Fruit fly (Drosophila melanogaster) whole organism, embryonic: Measurements from ENCODE around the gene CG13912.

Source experiments
- Adf1 ChIP-seq: fragments of 200-800 bp; sonication (Bioruptor generic); IDR thresholded peaks from 2 replicates; pipeline ENCODE4 v1.3.6; 2022; ENCODE audit warnings: missing biosample characterization, missing genetic modification characterization
- CG10147 ChIP-seq: fragments of 200-800 bp; sonication (Bioruptor generic); optimal IDR thresholded peaks from 2 replicates; lab custom pipeline; 2019; ENCODE audit warnings: missing biosample characterization, mild to moderate bottlenecking, missing genetic modification characterization, moderate library complexity
- CG10543 ChIP-seq: fragments of 200-800 bp; sonication (Bioruptor generic); optimal IDR thresholded peaks from 3 replicates; lab custom pipeline; 2017; ENCODE audit warnings: missing biosample characterization, mild to moderate bottlenecking, missing genetic modification characterization, moderate library complexity
- CG12236 ChIP-seq: fragments of 200-800 bp; sonication (Bioruptor generic); optimal IDR thresholded peaks from 2 replicates; lab custom pipeline; 2016; ENCODE audit warnings: missing biosample characterization, missing genetic modification characterization
- CG12299 ChIP-seq: fragments of 200-800 bp; sonication (Bioruptor generic); optimal IDR thresholded peaks from 2 replicates; lab custom pipeline; 2018; ENCODE audit warnings: missing biosample characterization, mild to moderate bottlenecking, missing genetic modification characterization
- CG1233 ChIP-seq: fragments of 200-800 bp; sonication (Bioruptor generic); optimal IDR thresholded peaks from 4 replicates; lab custom pipeline; 2018; ENCODE audit warnings: missing biosample characterization, mild to moderate bottlenecking, missing genetic modification characterization
- CG14667 ChIP-seq: fragments of 200-800 bp; sonication (Bioruptor generic); IDR thresholded peaks from 2 replicates; pipeline ENCODE4 v1.3.6; 2022; ENCODE audit warnings: missing biosample characterization, missing genetic modification characterization
- CG15479 ChIP-seq: fragments of 200-800 bp; sonication (Bioruptor generic); optimal IDR thresholded peaks from 3 replicates; lab custom pipeline; 2019; ENCODE audit warnings: missing biosample characterization, mild to moderate bottlenecking, missing genetic modification characterization, moderate library complexity
- CG15696 ChIP-seq: fragments of 200-800 bp; sonication (Bioruptor generic); optimal IDR thresholded peaks from 2 replicates; lab custom pipeline; 2019; ENCODE audit warnings: missing biosample characterization, mild to moderate bottlenecking, missing genetic modification characterization, moderate library complexity
- CG1647 ChIP-seq: fragments of 200-800 bp; sonication (Bioruptor generic); optimal IDR thresholded peaks from 3 replicates; lab custom pipeline; 2016; ENCODE audit warnings: missing biosample characterization, missing genetic modification characterization
- CG16815 ChIP-seq: fragments of 200-800 bp; sonication (Bioruptor generic); optimal IDR thresholded peaks from 3 replicates; lab custom pipeline; 2017; ENCODE audit warnings: missing biosample characterization, mild to moderate bottlenecking, missing genetic modification characterization
- CG2116 ChIP-seq: fragments of 200-800 bp; sonication (Bioruptor generic); optimal IDR thresholded peaks from 3 replicates; lab custom pipeline; 2018; ENCODE audit warnings: missing biosample characterization, mild to moderate bottlenecking, missing genetic modification characterization
- CG2199 ChIP-seq: fragments of 200-800 bp; sonication (Bioruptor generic); IDR thresholded peaks from 3 replicates; pipeline ENCODE4 v1.3.6; 2022; ENCODE audit warnings: missing biosample characterization, missing genetic modification characterization
- CG2678 ChIP-seq: fragments of 200-800 bp; sonication (Bioruptor generic); optimal IDR thresholded peaks from 3 replicates; lab custom pipeline; 2019; ENCODE audit warnings: missing biosample characterization, mild to moderate bottlenecking, missing genetic modification characterization, moderate library complexity
- CG3281 ChIP-seq: fragments of 200-800 bp; sonication (Bioruptor generic); optimal IDR thresholded peaks from 3 replicates; lab custom pipeline; 2017; ENCODE audit warnings: missing biosample characterization, mild to moderate bottlenecking, missing genetic modification characterization
- CG4424 ChIP-seq: fragments of 200-800 bp; sonication (Bioruptor generic); optimal IDR thresholded peaks from 3 replicates; lab custom pipeline; 2016; ENCODE audit warnings: missing biosample characterization, missing genetic modification characterization
- CG6854 ChIP-seq: fragments of 200-800 bp; sonication (Bioruptor generic); optimal IDR thresholded peaks from 3 replicates; lab custom pipeline; 2017; ENCODE audit warnings: missing biosample characterization, mild to moderate bottlenecking, missing genetic modification characterization
- CG7556 ChIP-seq: fragments of 200-800 bp; sonication (Bioruptor generic); optimal IDR thresholded peaks from 2 replicates; lab custom pipeline; 2017; ENCODE audit warnings: missing biosample characterization, mild to moderate bottlenecking, missing genetic modification characterization
- CG8281 ChIP-seq: fragments of 200-800 bp; sonication (Bioruptor generic); optimal IDR thresholded peaks from 2 replicates; lab custom pipeline; 2018; ENCODE audit warnings: missing biosample characterization, mild to moderate bottlenecking, missing genetic modification characterization, moderate library complexity
- CG9727 ChIP-seq: fragments of 200-800 bp; sonication (Bioruptor generic); optimal IDR thresholded peaks from 3 replicates; lab custom pipeline; 2017; ENCODE audit warnings: missing biosample characterization, mild to moderate bottlenecking, missing genetic modification characterization
- CoRest ChIP-seq: fragments of 200-800 bp; sonication (Bioruptor generic); optimal IDR thresholded peaks from 3 replicates; lab custom pipeline; 2018; ENCODE audit warnings: missing biosample characterization, mild to moderate bottlenecking, missing genetic modification characterization, moderate library complexity
- D ChIP-seq, 2 experiments: fragments of 200-800 bp in 1 of 2; fragments of >200 bp in 1 of 2; sonication (Bioruptor generic) in 1 of 2; optimal IDR thresholded peaks; 2 replicates in 1 of 2; 3 replicates in 1 of 2; lab custom pipeline; 2017; ENCODE audit warnings: mild to moderate bottlenecking in 1 of 2, missing biosample characterization in 1 of 2, missing genetic modification characterization in 1 of 2, missing genetic modification reagents in 1 of 2
- Dfd ChIP-seq, 2 experiments: fragments of >200 bp; optimal IDR thresholded peaks; 2 replicates each; lab custom pipeline; 2017; ENCODE audit warnings: missing biosample characterization in 2 of 2, missing genetic modification characterization in 2 of 2
- Dip2 ChIP-seq: fragments of 200-800 bp; sonication (Bioruptor generic); IDR thresholded peaks from 2 replicates; pipeline ENCODE4 v1.3.6; 2022; ENCODE audit warnings: missing biosample characterization, missing genetic modification characterization
- Fer2 ChIP-seq: fragments of 200-800 bp; sonication (Bioruptor generic); optimal IDR thresholded peaks from 2 replicates; lab custom pipeline; 2018; ENCODE audit warnings: missing biosample characterization, mild to moderate bottlenecking, missing genetic modification characterization, moderate library complexity
- HHEX ChIP-seq: fragments of 200-800 bp; sonication (Bioruptor generic); optimal IDR thresholded peaks from 3 replicates; lab custom pipeline; 2017; ENCODE audit warnings: missing biosample characterization, mild to moderate bottlenecking, missing genetic modification characterization, missing genetic modification reagents
- Med ChIP-seq: fragments of 200-800 bp; sonication (Bioruptor generic); peaks from one replicate; lab custom pipeline; 2016; ENCODE audit warnings: missing biosample characterization, missing genetic modification characterization, mild to moderate bottlenecking, inconsistent platforms, moderate library complexity
- Sox100B ChIP-seq: fragments of 200-800 bp; sonication (Bioruptor generic); optimal IDR thresholded peaks from 3 replicates; lab custom pipeline; 2018; ENCODE audit warnings: missing biosample characterization, mild to moderate bottlenecking, missing genetic modification characterization
- Sry-β ChIP-seq: fragments of 200-800 bp; sonication (Bioruptor generic); optimal IDR thresholded peaks from 2 replicates; lab custom pipeline; 2018; ENCODE audit warnings: missing biosample characterization, mild to moderate bottlenecking, missing genetic modification characterization, moderate library complexity
- TFAM ChIP-seq: fragments of 200-800 bp; sonication (Bioruptor generic); optimal IDR thresholded peaks from 2 replicates; lab custom pipeline; 2017; ENCODE audit warnings: missing biosample characterization, missing genetic modification characterization, inconsistent platforms
- ac ChIP-seq: fragments of 200-800 bp; sonication (Bioruptor generic); optimal IDR thresholded peaks from 3 replicates; lab custom pipeline; 2017; ENCODE audit warnings: missing biosample characterization, mild to moderate bottlenecking, missing genetic modification characterization
- caup ChIP-seq: fragments of 200-800 bp; sonication (Bioruptor generic); optimal IDR thresholded peaks from 3 replicates; lab custom pipeline; 2017; ENCODE audit warnings: missing biosample characterization, mild to moderate bottlenecking, missing genetic modification characterization, moderate library complexity; ENCODE audit not compliant: severe bottlenecking
- dmrt99B ChIP-seq: fragments of 200-800 bp; sonication (Bioruptor generic); optimal IDR thresholded peaks from 2 replicates; lab custom pipeline; 2018; ENCODE audit warnings: missing biosample characterization, mild to moderate bottlenecking, missing genetic modification characterization, moderate library complexity
- gsb ChIP-seq: fragments of 200-800 bp; sonication (Bioruptor generic); IDR thresholded peaks from 2 replicates; pipeline ENCODE4 v1.3.6; 2022; ENCODE audit warnings: missing biosample characterization, missing genetic modification characterization
- hb ChIP-seq: fragments of 200-800 bp; sonication (Bioruptor generic); IDR thresholded peaks from 3 replicates; pipeline ENCODE4 v1.3.6; 2022; ENCODE audit warnings: missing biosample characterization, missing genetic modification characterization; ENCODE audit not compliant: partially characterized antibody
- hbn ChIP-seq: fragments of 200-800 bp; sonication (Bioruptor generic); IDR thresholded peaks from 2 replicates; pipeline ENCODE4 v1.3.6; 2022; ENCODE audit warnings: missing biosample characterization, missing genetic modification characterization; ENCODE audit not compliant: partially characterized antibody
- her ChIP-seq: fragments of 200-800 bp; sonication (Bioruptor generic); optimal IDR thresholded peaks from 2 replicates; lab custom pipeline; 2016; ENCODE audit warnings: missing biosample characterization, missing genetic modification characterization
- hkb ChIP-seq, 2 experiments: fragments of 200-800 bp in 1 of 2; fragments of >200 bp in 1 of 2; sonication (Bioruptor generic) in 1 of 2; IDR thresholded peaks in 1 of 2; optimal IDR thresholded peaks in 1 of 2; 2 replicates each; pipeline versions ENCODE4 v1.3.6 to Lab custom; 2017 to 2022; ENCODE audit warnings: missing biosample characterization in 1 of 2, missing genetic modification characterization in 1 of 2
- jing ChIP-seq: fragments of 200-800 bp; sonication (Bioruptor generic); optimal IDR thresholded peaks from 2 replicates; lab custom pipeline; 2018; ENCODE audit warnings: missing biosample characterization, mild to moderate bottlenecking, missing genetic modification characterization
- ken ChIP-seq: fragments of 200-800 bp; sonication (Bioruptor generic); IDR thresholded peaks from 3 replicates; pipeline ENCODE4 v1.3.6; 2022; ENCODE audit warnings: missing biosample characterization, missing genetic modification characterization
- nerfin-1 ChIP-seq: fragments of 200-800 bp; sonication (Bioruptor generic); optimal IDR thresholded peaks from 3 replicates; lab custom pipeline; 2019; ENCODE audit warnings: missing biosample characterization, mild to moderate bottlenecking, missing genetic modification characterization, moderate library complexity
- org-1 ChIP-seq: fragments of 200-800 bp; sonication (Bioruptor generic); optimal IDR thresholded peaks from 2 replicates; lab custom pipeline; 2017; ENCODE audit warnings: missing biosample characterization, missing genetic modification characterization
- p53 ChIP-seq: fragments of 200-800 bp; sonication (Bioruptor generic); optimal IDR thresholded peaks from 2 replicates; lab custom pipeline; 2016; ENCODE audit warnings: missing biosample characterization, missing genetic modification characterization
- peb ChIP-seq: fragments of 200-800 bp; sonication (Bioruptor generic); IDR thresholded peaks from 2 replicates; pipeline ENCODE4 v1.3.6; 2022; ENCODE audit warnings: missing biosample characterization, missing genetic modification characterization
- salm ChIP-seq: fragments of 200-800 bp; sonication (Bioruptor generic); optimal IDR thresholded peaks from 2 replicates; lab custom pipeline; 2018; ENCODE audit warnings: missing biosample characterization, mild to moderate bottlenecking, missing genetic modification characterization
- scrt ChIP-seq: fragments of 200-800 bp; sonication (Bioruptor generic); optimal IDR thresholded peaks from 2 replicates; lab custom pipeline; 2018; ENCODE audit warnings: missing biosample characterization, mild to moderate bottlenecking, missing genetic modification characterization, moderate library complexity
- shn ChIP-seq: fragments of 200-800 bp; sonication (Bioruptor generic); optimal IDR thresholded peaks from 3 replicates; lab custom pipeline; 2016; ENCODE audit warnings: missing biosample characterization, missing genetic modification characterization
- so ChIP-seq: fragments of 200-800 bp; sonication (Bioruptor generic); IDR thresholded peaks from 3 replicates; pipeline ENCODE4 v1.3.6; 2022; ENCODE audit warnings: missing biosample characterization, missing genetic modification characterization
- zfh1 ChIP-seq: fragments of 200-800 bp; sonication (Bioruptor generic); IDR thresholded peaks from 3 replicates; pipeline ENCODE4 v1.3.6; 2022; ENCODE audit warnings: missing biosample characterization, missing genetic modification characterization

The CG13912 gene

dm6 chr3L:1166266-1166665 is 23.1 kb upstream of the CG13912 start (continued):
- TF ChIP-seq shn (GFP tag; lab: Kevin White, UChicago), result no peak
- peak; percentile 72 for TF ChIP-seq CG2678
- TF ChIP-seq HHEX (GFP tag; lab: Kevin White, UChicago), result peak; percentile 72
- TF ChIP-seq peb (GFP tag; lab: Robert Waterston, UW), result peak; percentile 45; the same call in 1 of the 2 replicates
- no peak for TF ChIP-seq CG2199
- TF ChIP-seq Dip2 (GFP tag; lab: Robert Waterston, UW), result no peak
- peak; percentile 24 for TF ChIP-seq CG6854
- TF ChIP-seq zfh1, result peak; percentile 88
- peak; percentile 52 for TF ChIP-seq org-1
- TF ChIP-seq hb, result no peak
- 0 out of 3 replicates have a peak, but pooled peaks have one; percentile 22 for TF ChIP-seq ken
- peak; percentile 25 for TF ChIP-seq caup (GFP tag; lab: Kevin White, UChicago)
- TF ChIP-seq CG14667 (GFP tag; lab: Robert Waterston, UW), result no peak
- no peak for TF ChIP-seq gsb
- TF ChIP-seq CG15479 (GFP tag; lab: Kevin White, UChicago), result peak; percentile 69
- TF ChIP-seq CG16815 (GFP tag; lab: Kevin White, UChicago), result no peak
- no peak for TF ChIP-seq hkb (optimal IDR thresholded peaks at IDR 0.05; lab: Kevin White, UChicago)
- peak; percentile 62 for TF ChIP-seq hkb (GFP tag; IDR thresholded peaks at IDR 0.05; lab: Robert Waterston, UW)
- TF ChIP-seq Sry-β (GFP tag; lab: Kevin White, UChicago), result peak; percentile 50
- TF ChIP-seq CG10147 (GFP tag; lab: Kevin White, UChicago), result peak; percentile 13
- peak; percentile 81 for TF ChIP-seq Med (GFP tag; lab: Kevin White, UChicago)
- TF ChIP-seq CoRest, result peak; percentile 40
- peak; percentile 22 for TF ChIP-seq CG7556 (GFP tag; lab: Kevin White, UChicago)
- peak; percentile 18 for TF ChIP-seq CG3281 (GFP tag; lab: Kevin White, UChicago)
- no peak for TF ChIP-seq hbn
- peak; percentile 93 for TF ChIP-seq ac (GFP tag; lab: Kevin White, UChicago)
- TF ChIP-seq Fer2 (tag; lab: Kevin White, UChicago), result peak; percentile 24
- peak; percentile 79 for TF ChIP-seq Sox100B (GFP tag; lab: Kevin White, UChicago)
- peak; percentile 1 for TF ChIP-seq CG4424 (GFP tag; lab: Kevin White, UChicago)
- TF ChIP-seq scrt (GFP tag; lab: Kevin White, UChicago), result peak; percentile 30
- no peak for TF ChIP-seq Dfd (GFP tag; optimal IDR thresholded peaks at IDR 0.05; lab: Kevin White, UChicago)
- peak; percentile 86 for TF ChIP-seq CG1233 (GFP tag; lab: Kevin White, UChicago)
- TF ChIP-seq nerfin-1 (tag; lab: Kevin White, UChicago), result peak; percentile 71
- TF ChIP-seq CG12236 (GFP tag; lab: Kevin White, UChicago), result peak; percentile 39
- peak; percentile 50 for TF ChIP-seq CG10543 (GFP tag; lab: Kevin White, UChicago)
- TF ChIP-seq jing (GFP tag; lab: Kevin White, UChicago), result peak; percentile 4
- peak; percentile 37 for TF ChIP-seq CG12299
- peak; percentile 64 for TF ChIP-seq salm (tag; lab: Kevin White, UChicago)
- no peak for TF ChIP-seq D (optimal IDR thresholded peaks at IDR 0.05; lab: Kevin White, UChicago)
- TF ChIP-seq D (GFP tag; optimal IDR thresholded peaks at IDR 0.05; lab: Kevin White, UChicago), result peak; percentile 68
- peak; percentile 50 for TF ChIP-seq TFAM (GFP tag; lab: Kevin White, UChicago)
- TF ChIP-seq CG1647 (GFP tag; lab: Kevin White, UChicago), result peak; percentile 2
- peak; percentile 90 for TF ChIP-seq CG15696
- TF ChIP-seq her (GFP tag; lab: Kevin White, UChicago), result no peak
- no peak for TF ChIP-seq Adf1 (GFP tag; lab: Robert Waterston, UW)
- peak; percentile 16 for TF ChIP-seq CG2116 (GFP tag; lab: Kevin White, UChicago)
- 0 out of 3 replicates have a peak, but pooled peaks have one; percentile 46 for TF ChIP-seq so (GFP tag; lab: Robert Waterston, UW)
- TF ChIP-seq CG9727 (GFP tag; lab: Kevin White, UChicago), result peak; percentile 75
- TF ChIP-seq CG8281, result peak; percentile 45
- TF ChIP-seq p53 (GFP tag; lab: Kevin White, UChicago), result peak; percentile 34
- peak; percentile 53 for TF ChIP-seq dmrt99B
